Fruit fly (Drosophila melanogaster) whole organism, embryonic: Measurements from ENCODE around the gene Sfp33A4.

Experiments used
- B-H1 ChIP-seq: fragments of 200-800 bp; sonication (Bioruptor generic); IDR thresholded peaks from 3 replicates; pipeline ENCODE4 v1.3.6; 2022; ENCODE audit warnings: missing biosample characterization, missing genetic modification characterization
- BtbVII ChIP-seq: fragments of 200-800 bp; sonication (Bioruptor generic); optimal IDR thresholded peaks from 3 replicates; lab custom pipeline; 2017; ENCODE audit warnings: missing biosample characterization, mild to moderate bottlenecking, missing genetic modification characterization
- CG10543 ChIP-seq: fragments of 200-800 bp; sonication (Bioruptor generic); optimal IDR thresholded peaks from 3 replicates; lab custom pipeline; 2017; ENCODE audit warnings: missing biosample characterization, mild to moderate bottlenecking, missing genetic modification characterization, moderate library complexity
- CG11085 ChIP-seq: fragments of 200-800 bp; sonication (Bioruptor generic); IDR thresholded peaks from 2 replicates; pipeline ENCODE4 v1.3.6; 2022; ENCODE audit warnings: missing biosample characterization, missing genetic modification characterization
- CG11093 ChIP-seq: fragments of 200-800 bp; sonication (Bioruptor generic); IDR thresholded peaks from 3 replicates; pipeline ENCODE4 v1.3.6; 2022; ENCODE audit warnings: missing biosample characterization, missing genetic modification characterization
- CG13775 ChIP-seq: fragments of 200-800 bp; sonication (Bioruptor generic); optimal IDR thresholded peaks from 3 replicates; lab custom pipeline; 2017; ENCODE audit warnings: missing biosample characterization, mild to moderate bottlenecking, missing genetic modification characterization
- CG14965 ChIP-seq: fragments of 200-800 bp; sonication (Bioruptor generic); optimal IDR thresholded peaks from 2 replicates; lab custom pipeline; 2016; ENCODE audit warnings: missing biosample characterization, missing genetic modification characterization, borderline replicate concordance
- CG15696 ChIP-seq: fragments of 200-800 bp; sonication (Bioruptor generic); optimal IDR thresholded peaks from 2 replicates; lab custom pipeline; 2019; ENCODE audit warnings: missing biosample characterization, mild to moderate bottlenecking, missing genetic modification characterization, moderate library complexity
- CG2120 ChIP-seq: fragments of 200-800 bp; sonication (Bioruptor generic); optimal IDR thresholded peaks from 3 replicates; lab custom pipeline; 2016; ENCODE audit warnings: missing biosample characterization, missing genetic modification characterization
- CG31441 ChIP-seq: fragments of 200-800 bp; sonication (Bioruptor generic); IDR thresholded peaks from 2 replicates; pipeline ENCODE4 v1.3.6; 2022; ENCODE audit warnings: missing biosample characterization, missing genetic modification characterization
- CG32767 ChIP-seq: fragments of 200-800 bp; sonication (Bioruptor generic); IDR thresholded peaks from 2 replicates; pipeline ENCODE4 v1.3.6; 2022; ENCODE audit warnings: missing biosample characterization, missing genetic modification characterization
- CG3838 ChIP-seq: fragments of 200-800 bp; sonication (Bioruptor generic); optimal IDR thresholded peaks from 3 replicates; lab custom pipeline; 2016; ENCODE audit warnings: missing biosample characterization, missing genetic modification characterization
- CG5245 ChIP-seq: fragments of 200-800 bp; sonication (Bioruptor generic); optimal IDR thresholded peaks from 3 replicates; lab custom pipeline; 2016; ENCODE audit warnings: missing biosample characterization, missing genetic modification characterization
- CG8478 ChIP-seq: fragments of >200 bp; optimal IDR thresholded peaks from 2 replicates; lab custom pipeline; 2018
- CG9797 ChIP-seq: fragments of 200-800 bp; sonication (Bioruptor generic); optimal IDR thresholded peaks from 3 replicates; lab custom pipeline; 2018; ENCODE audit warnings: missing biosample characterization, mild to moderate bottlenecking, missing genetic modification characterization
- Elba2 ChIP-seq: fragments of 200-800 bp; sonication (Bioruptor generic); optimal IDR thresholded peaks from 3 replicates; lab custom pipeline; 2016; ENCODE audit warnings: missing biosample characterization, missing genetic modification characterization
- GATAe ChIP-seq: fragments of 200-800 bp; sonication (Bioruptor generic); conservative IDR thresholded peaks from 2 replicates; pipeline ENCODE4 v1.3.6; 2022; ENCODE audit warnings: missing biosample characterization, missing genetic modification characterization
- H2.0 ChIP-seq: fragments of 200-800 bp; sonication (Bioruptor generic); IDR thresholded peaks from 2 replicates; pipeline ENCODE4 v1.3.6; 2022; ENCODE audit warnings: missing biosample characterization, missing genetic modification characterization
- Hey ChIP-seq: fragments of 200-800 bp; sonication (Bioruptor generic); optimal IDR thresholded peaks from 3 replicates; lab custom pipeline; 2018; ENCODE audit warnings: missing biosample characterization, mild to moderate bottlenecking, missing genetic modification characterization
- Hmr ChIP-seq: fragments of 200-800 bp; sonication (Bioruptor generic); optimal IDR thresholded peaks from 3 replicates; lab custom pipeline; 2017; ENCODE audit warnings: mild to moderate bottlenecking, missing biosample characterization, missing genetic modification reagents, missing genetic modification characterization
- Mad ChIP-seq: fragments of 200-800 bp; sonication (Bioruptor generic); optimal IDR thresholded peaks from 2 replicates; lab custom pipeline; 2016; ENCODE audit warnings: missing biosample characterization, missing genetic modification characterization
- Med ChIP-seq: fragments of 200-800 bp; sonication (Bioruptor generic); peaks from one replicate; lab custom pipeline; 2016; ENCODE audit warnings: missing biosample characterization, missing genetic modification characterization, mild to moderate bottlenecking, inconsistent platforms, moderate library complexity
- Nf-YC ChIP-seq: fragments of 200-800 bp; optimal IDR thresholded peaks from 3 replicates; lab custom pipeline; 2019; ENCODE audit warnings: missing biosample characterization, mild to moderate bottlenecking, missing genetic modification characterization, moderate library complexity
- Sox102F ChIP-seq: fragments of 200-800 bp; sonication (Bioruptor generic); optimal IDR thresholded peaks from 2 replicates; lab custom pipeline; 2018; ENCODE audit warnings: missing biosample characterization, mild to moderate bottlenecking, missing genetic modification characterization, moderate library complexity
- Trl ChIP-seq, 3 experiments: fragments of >200 bp in 2 of 3; fragments of 200-800 bp in 1 of 3; sonication (Bioruptor generic) in 1 of 3; optimal IDR thresholded peaks; 2 replicates in 1 of 3; 3 replicates in 2 of 3; lab custom pipeline; 2016 to 2017; ENCODE audit warnings: missing biosample characterization in 1 of 3, missing genetic modification characterization in 1 of 3
- Vsx1 ChIP-seq: fragments of 200-800 bp; sonication (Bioruptor generic); optimal IDR thresholded peaks from 2 replicates; lab custom pipeline; 2017; ENCODE audit warnings: missing biosample characterization, mild to moderate bottlenecking, missing genetic modification characterization, missing genetic modification reagents
- ase ChIP-seq: fragments of 200-800 bp; sonication (Bioruptor generic); IDR thresholded peaks from 3 replicates; pipeline ENCODE4 v1.3.6; 2022; ENCODE audit warnings: missing biosample characterization, missing genetic modification characterization
- br ChIP-seq: fragments of >200 bp; optimal IDR thresholded peaks from 2 replicates; lab custom pipeline; 2017
- crc ChIP-seq: fragments of 200-800 bp; sonication (Bioruptor generic); optimal IDR thresholded peaks from 2 replicates; lab custom pipeline; 2016; ENCODE audit warnings: missing biosample characterization, missing genetic modification characterization
- dmrt11E ChIP-seq: fragments of 200-800 bp; sonication (Bioruptor generic); optimal IDR thresholded peaks from 3 replicates; lab custom pipeline; 2018; ENCODE audit warnings: missing biosample characterization, mild to moderate bottlenecking, missing genetic modification characterization, moderate library complexity
- dmrt99B ChIP-seq: fragments of 200-800 bp; sonication (Bioruptor generic); optimal IDR thresholded peaks from 2 replicates; lab custom pipeline; 2018; ENCODE audit warnings: missing biosample characterization, mild to moderate bottlenecking, missing genetic modification characterization, moderate library complexity
- eve ChIP-seq, 2 experiments: fragments of >200 bp; optimal IDR thresholded peaks; 2 replicates each; lab custom pipeline; 2017; ENCODE audit warnings: missing biosample characterization in 2 of 2, missing genetic modification characterization in 2 of 2
- exex ChIP-seq: fragments of 200-800 bp; sonication (Bioruptor generic); optimal IDR thresholded peaks from 4 replicates; lab custom pipeline; 2018; ENCODE audit warnings: missing biosample characterization, mild to moderate bottlenecking, missing genetic modification characterization, moderate library complexity
- fd3F ChIP-seq: fragments of 200-800 bp; sonication (Bioruptor generic); optimal IDR thresholded peaks from 2 replicates; lab custom pipeline; 2018; ENCODE audit warnings: missing biosample characterization, mild to moderate bottlenecking, missing genetic modification characterization, moderate library complexity
- gem ChIP-seq: fragments of 200-800 bp; sonication (Bioruptor generic); optimal IDR thresholded peaks from 2 replicates; lab custom pipeline; 2019; ENCODE audit warnings: missing biosample characterization, mild to moderate bottlenecking, missing genetic modification characterization, moderate library complexity
- gfzf ChIP-seq: fragments of 200-800 bp; sonication (Bioruptor generic); optimal IDR thresholded peaks from 2 replicates; lab custom pipeline; 2016; ENCODE audit warnings: missing biosample characterization, mild to moderate bottlenecking, missing genetic modification characterization, moderate library complexity
- grn ChIP-seq: fragments of 200-800 bp; sonication (Bioruptor generic); optimal IDR thresholded peaks from 3 replicates; lab custom pipeline; 2017; ENCODE audit warnings: missing biosample characterization, missing genetic modification characterization
- jumu ChIP-seq: fragments of 200-800 bp; sonication (Bioruptor generic); optimal IDR thresholded peaks from 3 replicates; lab custom pipeline; 2016; ENCODE audit warnings: missing biosample characterization, missing genetic modification characterization
- pfk ChIP-seq: fragments of 200-800 bp; sonication (Bioruptor generic); optimal IDR thresholded peaks from 2 replicates; lab custom pipeline; 2018; ENCODE audit warnings: missing biosample characterization, mild to moderate bottlenecking, missing genetic modification characterization, moderate library complexity
- pzg ChIP-seq: fragments of 200-800 bp; sonication (Bioruptor generic); optimal IDR thresholded peaks from 3 replicates; lab custom pipeline; 2018; ENCODE audit warnings: missing biosample characterization, mild to moderate bottlenecking, missing genetic modification characterization, moderate library complexity
- repo ChIP-seq: fragments of 200-800 bp; sonication (Bioruptor generic); optimal IDR thresholded peaks from 2 replicates; lab custom pipeline; 2016; ENCODE audit warnings: missing biosample characterization, missing genetic modification characterization
- sd ChIP-seq: fragments of 200-800 bp; sonication (Bioruptor generic); optimal IDR thresholded peaks from 3 replicates; lab custom pipeline; 2018; ENCODE audit warnings: missing biosample characterization, mild to moderate bottlenecking, missing genetic modification characterization, moderate library complexity
- sim ChIP-seq: fragments of 200-800 bp; sonication (Bioruptor generic); IDR thresholded peaks from 2 replicates; pipeline ENCODE4 v1.3.6; 2022; ENCODE audit warnings: missing biosample characterization, missing genetic modification characterization
- vvl ChIP-seq: fragments of 200-800 bp; sonication (Bioruptor generic); IDR thresholded peaks from 2 replicates; pipeline ENCODE4 v1.3.6; 2022; ENCODE audit warnings: missing biosample characterization, missing genetic modification characterization

The Sfp33A4 gene

dm6 chr2L:11839612-11840011 lies 2.6 kb downstream of the Sfp33A4 start, which contains the start of gene Sfp33A3:
TSS of gene Sfp33A3 (plus strand) at chr2L:11839912.
- TF ChIP-seq BtbVII (GFP tag; lab: Kevin White, UChicago) (no peak), CG5245 (GFP tag; lab: Kevin White, UChicago) (no peak), GATAe (GFP tag; lab: Robert Waterston, UW) (no peak), CG3838 (GFP tag; lab: Kevin White, UChicago) (no peak), crc (GFP tag; lab: Kevin White, UChicago) (no peak), Trl (optimal IDR thresholded peaks at IDR 0.05; lab: Kevin White, UChicago) (no peak), Trl (GFP tag; optimal IDR thresholded peaks at IDR 0.05; lab: Kevin White, UChicago) (no peak), br (lab: Kevin White, UChicago) (no peak), CG8478 (lab: Kevin White, UChicago) (no peak), H2.0 (GFP tag; lab: Robert Waterston, UW) (no peak), Hmr (GFP tag; lab: Kevin White, UChicago) (no peak), jumu (GFP tag; lab: Kevin White, UChicago) (no peak), Sox102F (no peak), fd3F (GFP tag; lab: Kevin White, UChicago) (no peak), CG13775 (GFP tag; lab: Kevin White, UChicago) (no peak), CG9797 (GFP tag; lab: Kevin White, UChicago) (no peak)

dm6 chr2L:11840391-11840790 lies 3.3 kb downstream of the Sfp33A4 start, which contains the start of gene CG31704:
TSS of gene CG31704 (plus strand) at chr2L:11840691.
- TF ChIP-seq CG32767 (GFP tag; lab: Robert Waterston, UW), result no peak
- 0 out of 3 replicates have a peak, but pooled peaks have one; percentile 26 for TF ChIP-seq ase

- TF ChIP-seq CG2120 (GFP tag; lab: Kevin White, UChicago) (peak; percentile 13), gfzf (GFP tag; lab: Kevin White, UChicago) (no peak), gem (tag; lab: Kevin White, UChicago) (peak; percentile 0), CG11085 (GFP tag; lab: Robert Waterston, UW) (0 out of 2 replicates have a peak, but pooled peaks have one; percentile 33)
These were observed 4.5 kb downstream of the Sfp33A4 start for dm6 chr2L:11841538-11841937.

- TF ChIP-seq CG10543 (GFP tag; lab: Kevin White, UChicago) (peak; percentile 8), dmrt99B (no peak), CG15696 (no peak), grn (peak; percentile 49), Med (GFP tag; lab: Kevin White, UChicago) (peak; percentile 43), sim (GFP tag; lab: Robert Waterston, UW) (no peak), dmrt11E (no peak), eve (GFP tag; optimal IDR thresholded peaks at IDR 0.05; lab: Kevin White, UChicago) (peak in 1 of 2 experiments; percentile 58), Vsx1 (no peak), vvl (GFP tag; lab: Robert Waterston, UW) (no peak), B-H1 (GFP tag; lab: Robert Waterston, UW) (no peak), repo (no peak), exex (tag; lab: Kevin White, UChicago) (peak; percentile 61), Hey (no peak), Trl (optimal IDR thresholded peaks at IDR 0.05; lab: Kevin White, UChicago) (peak in 1 of 2 experiments; percentile 19), Trl (GFP tag; optimal IDR thresholded peaks at IDR 0.05; lab: Kevin White, UChicago) (no peak), sd (tag; lab: Kevin White, UChicago) (peak; percentile 14), pzg (GFP tag; lab: Kevin White, UChicago) (no peak), Nf-YC (tag; lab: Kevin White, UChicago) (peak; percentile 61), CG14965 (GFP tag; lab: Kevin White, UChicago) (no peak), Mad (no peak), CG31441 (no peak), Elba2 (GFP tag; lab: Kevin White, UChicago) (no peak), CG11093 (GFP tag; lab: Robert Waterston, UW) (no peak), pfk (GFP tag; lab: Kevin White, UChicago) (no peak)
These were observed 5.5 kb downstream of the Sfp33A4 start, which contains the start of the genes CG44008, CG14933, CG46426 and CG42486 for dm6 chr2L:11842291-11843187. TSS of gene CG44008 (minus strand) at chr2L:11842445. TSS of gene CG14933 (plus strand) at chr2L:11842828. TSS of gene CG46426 (plus strand) at chr2L:11842828. TSS of gene CG42486 (plus strand) at chr2L:11843137.
